Fruit fly (Drosophila melanogaster): ENCODE results near the gene Hip14.

DNA sequence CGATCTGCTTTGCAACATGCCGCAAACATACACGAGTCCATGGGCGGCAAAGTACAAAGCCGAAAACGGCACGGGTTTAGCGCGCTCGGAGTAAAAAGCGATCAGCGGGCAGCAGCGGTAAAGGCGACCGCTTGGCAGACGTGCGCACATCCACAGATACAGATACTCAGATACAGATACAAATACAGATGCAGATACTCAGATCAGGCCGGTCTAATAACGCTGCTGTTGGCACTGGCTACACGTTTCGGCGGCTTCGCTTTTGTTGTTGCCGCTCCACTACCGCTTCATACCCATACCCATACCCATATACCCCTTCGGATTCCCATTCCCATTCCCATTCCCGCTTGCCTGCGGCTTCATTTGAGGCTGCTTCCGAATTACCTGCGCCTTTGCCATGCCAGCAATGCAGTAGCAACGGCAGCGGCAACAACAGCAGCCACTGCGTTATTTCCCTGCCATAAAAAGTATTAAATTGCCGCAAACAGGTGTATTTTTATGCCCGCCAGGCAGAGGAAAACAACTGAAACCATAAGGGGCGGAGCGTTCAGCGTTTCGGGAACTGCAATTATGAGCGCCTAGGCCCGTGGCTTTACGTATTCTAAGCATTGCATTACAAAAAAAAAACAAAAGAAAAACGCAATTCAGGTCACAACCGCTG is 37.1 kb downstream of the Hip14 start:
- TF ChIP-seq CG8478 (optimal IDR thresholded peaks at IDR 0.05), result no peak
- no peak for TF ChIP-seq CTCF (optimal IDR thresholded peaks at IDR 0.05)

Measured in S2 (cell line).